Worm (Caenorhabditis elegans) whole organism, L4 larva: ENCODE data around the gene F08F8.9.

Experiments used
- F10B5.3 ChIP-seq: sonication (generic microtip); optimal IDR thresholded peaks from 2 replicates; lab custom pipeline; 2016; ENCODE audit warnings: mild to moderate bottlenecking, missing genetic modification characterization, missing compliant biosample characterization
- F49E8.2 ChIP-seq: sonication (generic microtip); optimal IDR thresholded peaks from 2 replicates; lab custom pipeline; 2016; ENCODE audit warnings: missing compliant biosample characterization, mild to moderate bottlenecking, missing genetic modification characterization, borderline replicate concordance
- R02D3.7 ChIP-seq: fragments of 150-350 bp; sonication (generic microtip); optimal IDR thresholded peaks from 3 replicates; lab custom pipeline; 2014; ENCODE audit warnings: missing biosample characterization, missing genetic modification characterization
- Y5F2A.4 ChIP-seq: fragments of 200-800 bp; sonication (Bioruptor generic); optimal IDR thresholded peaks from 2 replicates; lab custom pipeline; 2018; ENCODE audit warnings: mild to moderate bottlenecking, missing genetic modification characterization, missing compliant biosample characterization
- ZK337.2 ChIP-seq: fragments of 200-800 bp; sonication (Bioruptor generic); IDR thresholded peaks from 2 replicates; pipeline ENCODE4 v1.3.6; 2022; ENCODE audit warnings: missing genetic modification reagents, missing genetic modification characterization, missing compliant biosample characterization
- aha-1 ChIP-seq: fragments of 150-350 bp; peaks from one replicate; lab custom pipeline; 2014; ENCODE audit warnings: missing biosample characterization, missing genetic modification characterization
- aly-2 ChIP-seq: sonication (generic microtip); optimal IDR thresholded peaks from 2 replicates; lab custom pipeline; 2018; ENCODE audit warnings: missing biosample characterization, missing genetic modification characterization
- ceh-32 ChIP-seq: sonication (generic microtip); optimal IDR thresholded peaks from 2 replicates; lab custom pipeline; 2016; ENCODE audit warnings: mild to moderate bottlenecking, missing genetic modification characterization, missing compliant biosample characterization; ENCODE audit not compliant: poor library complexity
- cey-2 ChIP-seq: sonication (generic microtip); optimal IDR thresholded peaks from 3 replicates; lab custom pipeline; 2017; ENCODE audit warnings: missing genetic modification characterization, mild to moderate bottlenecking, missing compliant biosample characterization, antibody characterized with exemption, borderline replicate concordance; ENCODE audit not compliant: insufficient read depth
- daf-12 ChIP-seq: fragments of 150-350 bp; optimal IDR thresholded peaks from 2 replicates; lab custom pipeline; 2014; ENCODE audit warnings: missing biosample characterization, missing genetic modification reagents, missing genetic modification characterization
- dmd-6 ChIP-seq: fragments of 200-800 bp; sonication (Bioruptor generic); IDR thresholded peaks from 2 replicates; pipeline ENCODE4 v1.3.6; 2022; ENCODE audit warnings: missing genetic modification reagents, missing genetic modification characterization, missing compliant biosample characterization
- dpl-1 ChIP-seq: fragments of 150-350 bp; optimal IDR thresholded peaks from 2 replicates; lab custom pipeline; 2014; ENCODE audit warnings: missing biosample characterization, missing genetic modification reagents, missing genetic modification characterization
- dve-1 ChIP-seq: sonication (generic microtip); optimal IDR thresholded peaks from 2 replicates; lab custom pipeline; 2017; ENCODE audit warnings: antibody characterized with exemption, mild to moderate bottlenecking, missing genetic modification characterization, missing compliant biosample characterization; ENCODE audit not compliant: insufficient read depth
- hif-1 ChIP-seq, 2 experiments: sonication (generic microtip); optimal IDR thresholded peaks; 2 replicates each; lab custom pipeline; 2016 to 2017; ENCODE audit warnings: missing compliant biosample characterization in 2 of 2, missing genetic modification characterization in 2 of 2, missing genetic modification reagents in 2 of 2, missing genotype in 2 of 2, mild to moderate bottlenecking in 1 of 2
- hlh-11 ChIP-seq: fragments of 200-800 bp; sonication (Bioruptor generic); optimal IDR thresholded peaks from 2 replicates; lab custom pipeline; 2018; ENCODE audit warnings: mild to moderate bottlenecking, missing genetic modification characterization, missing compliant biosample characterization
- hlh-30 ChIP-seq: sonication (generic microtip); optimal IDR thresholded peaks from 2 replicates; lab custom pipeline; 2017; ENCODE audit warnings: antibody characterized with exemption, mild to moderate bottlenecking, missing genetic modification characterization, missing compliant biosample characterization; ENCODE audit not compliant: insufficient read depth
- hmg-1.1 ChIP-seq: fragments of 200-800 bp; sonication (Bioruptor generic); IDR thresholded peaks from 2 replicates; pipeline ENCODE4 v1.3.6; 2022; ENCODE audit warnings: missing genetic modification reagents, missing genetic modification characterization, missing compliant biosample characterization
- lim-7 ChIP-seq: fragments of 200-800 bp; sonication (Bioruptor generic); IDR thresholded peaks from 2 replicates; pipeline ENCODE4 v1.3.6; 2022; ENCODE audit warnings: missing genetic modification characterization, missing compliant biosample characterization
- lin-1 ChIP-seq: fragments of 200-800 bp; sonication (Bioruptor generic); IDR thresholded peaks from 2 replicates; pipeline ENCODE4 v1.3.6; 2022; ENCODE audit warnings: missing genetic modification reagents, missing genetic modification characterization, missing compliant biosample characterization
- lin-13 ChIP-seq: fragments of 150-350 bp; optimal IDR thresholded peaks from 2 replicates; lab custom pipeline; 2014; ENCODE audit warnings: missing biosample characterization, missing genetic modification reagents, missing genetic modification characterization
- lin-15B ChIP-seq: fragments of 150-350 bp; sonication (generic microtip); optimal IDR thresholded peaks from 3 replicates; lab custom pipeline; 2014; ENCODE audit warnings: missing biosample characterization, missing genetic modification characterization
- lin-29 ChIP-seq: fragments of 200-800 bp; sonication (Bioruptor generic); IDR thresholded peaks from 2 replicates; pipeline ENCODE4 v1.3.6; 2022; ENCODE audit warnings: missing genetic modification reagents, missing genetic modification characterization, missing compliant biosample characterization
- lin-39 ChIP-seq: fragments of 150-350 bp; optimal IDR thresholded peaks from 2 replicates; lab custom pipeline; 2014; ENCODE audit warnings: missing biosample characterization, missing genetic modification reagents, missing genetic modification characterization
- lsy-2 ChIP-seq, 2 experiments: fragments of 150-350 bp in 1 of 2; sonication (generic microtip) in 1 of 2; optimal IDR thresholded peaks; 2 replicates each; lab custom pipeline; 2014 to 2017; ENCODE audit warnings: missing biosample characterization in 2 of 2, missing genetic modification characterization in 2 of 2
- madf-5 ChIP-seq, 2 experiments: fragments of 200-800 bp; sonication (Bioruptor generic); IDR thresholded peaks; 2 replicates each; pipeline ENCODE4 v1.3.6; 2022; ENCODE audit warnings: missing compliant biosample characterization in 2 of 2, missing genetic modification characterization in 2 of 2
- mdl-1 ChIP-seq, 2 experiments: fragments of 150-350 bp in 1 of 2; sonication (generic microtip) in 1 of 2; optimal IDR thresholded peaks; 2 replicates each; lab custom pipeline; 2014 to 2017; ENCODE audit warnings: missing biosample characterization in 2 of 2, missing genetic modification characterization in 2 of 2
- mxl-3 ChIP-seq: fragments of 200-800 bp; sonication (Bioruptor generic); optimal IDR thresholded peaks from 2 replicates; lab custom pipeline; 2018; ENCODE audit warnings: mild to moderate bottlenecking, missing genetic modification characterization, missing compliant biosample characterization
- nhr-25 ChIP-seq: sonication (generic microtip); optimal IDR thresholded peaks from 2 replicates; lab custom pipeline; 2017; ENCODE audit warnings: missing genetic modification characterization, mild to moderate bottlenecking, missing compliant biosample characterization, antibody characterized with exemption, moderate library complexity, borderline replicate concordance; ENCODE audit not compliant: insufficient read depth
- nhr-28 ChIP-seq: fragments of 150-350 bp; optimal IDR thresholded peaks from 2 replicates; lab custom pipeline; 2014; ENCODE audit warnings: missing biosample characterization, missing genetic modification characterization
- nhr-48 ChIP-seq: sonication (generic microtip); optimal IDR thresholded peaks from 2 replicates; lab custom pipeline; 2016; ENCODE audit warnings: mild to moderate bottlenecking, missing genetic modification characterization, missing compliant biosample characterization
- php-3 ChIP-seq: fragments of 200-800 bp; sonication (Bioruptor generic); IDR thresholded peaks from 2 replicates; pipeline ENCODE4 v1.3.6; 2022; ENCODE audit warnings: missing genetic modification reagents, missing genetic modification characterization, missing compliant biosample characterization
- saeg-2 ChIP-seq: fragments of 200-800 bp; sonication (Bioruptor generic); IDR thresholded peaks from 2 replicates; pipeline ENCODE4 v1.3.6; 2022; ENCODE audit warnings: missing genetic modification reagents, missing genetic modification characterization, missing compliant biosample characterization
- tag-97 ChIP-seq: fragments of 200-800 bp; sonication (Bioruptor generic); IDR thresholded peaks from 2 replicates; pipeline ENCODE4 v1.3.6; 2022; ENCODE audit warnings: missing genetic modification characterization, missing compliant biosample characterization
- tra-1 ChIP-seq: fragments of 200-800 bp; sonication (Bioruptor generic); IDR thresholded peaks from 2 replicates; pipeline ENCODE4 v1.3.6; 2022; ENCODE audit warnings: missing genetic modification reagents, missing genetic modification characterization, missing compliant biosample characterization
- unc-39 ChIP-seq: sonication (generic microtip); optimal IDR thresholded peaks from 2 replicates; lab custom pipeline; 2017; ENCODE audit warnings: missing biosample characterization, missing genetic modification characterization
- unc-62 ChIP-seq, 3 experiments: fragments of 150-350 bp in 1 of 3; sonication (generic microtip); optimal IDR thresholded peaks in 2 of 3; peaks in 1 of 3; 1 replicate in 1 of 3; 2 replicates in 2 of 3; lab custom pipeline; 2014 to 2017; ENCODE audit warnings: missing biosample characterization in 3 of 3, missing genetic modification characterization in 3 of 3, missing genetic modification reagents in 3 of 3, missing genotype in 1 of 3
- ztf-7 ChIP-seq: fragments of 150-350 bp; optimal IDR thresholded peaks from 2 replicates; lab custom pipeline; 2014; ENCODE audit warnings: missing biosample characterization, missing genetic modification characterization

The F08F8.9 gene

DNA sequence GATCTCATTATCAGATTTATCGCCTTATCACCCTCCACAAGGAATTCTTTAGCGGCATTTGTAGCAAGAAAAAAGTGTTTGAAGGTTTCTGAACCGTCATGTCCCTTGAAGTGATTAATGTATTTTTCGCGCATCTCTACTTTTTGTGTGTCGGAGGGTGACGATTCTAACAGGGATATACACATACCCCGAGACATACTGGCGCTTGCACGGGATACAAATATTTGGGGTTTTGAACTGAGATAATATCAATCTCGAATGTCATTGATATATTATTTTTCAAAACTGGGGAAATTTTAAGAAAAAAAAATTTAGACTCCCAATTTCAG is 48.2 kb downstream of the F08F8.9 start:
- TF ChIP-seq hlh-30 (tag; lab: Kevin White, UChicago) (peak; percentile 57), Y5F2A.4 (GFP tag; lab: Kevin White, UChicago) (no peak), tra-1 (GFP tag; lab: Robert Waterston, UW) (no peak), php-3 (no peak), unc-62 (GFP tag; optimal IDR thresholded peaks at IDR 0.05 in 1 of 2; lab: Kevin White, UChicago) (peak in 1 of 2 experiments; percentile 43), unc-62 (tag; optimal IDR thresholded peaks at IDR 0.05; lab: Kevin White, UChicago) (no peak), aha-1 (peak; percentile 24), lin-15B (no peak), daf-12 (tag; lab: Kevin White, UChicago) (no peak), hlh-11 (tag; lab: Kevin White, UChicago) (peak; percentile 31), nhr-28 (peak; percentile 72)

DNA sequence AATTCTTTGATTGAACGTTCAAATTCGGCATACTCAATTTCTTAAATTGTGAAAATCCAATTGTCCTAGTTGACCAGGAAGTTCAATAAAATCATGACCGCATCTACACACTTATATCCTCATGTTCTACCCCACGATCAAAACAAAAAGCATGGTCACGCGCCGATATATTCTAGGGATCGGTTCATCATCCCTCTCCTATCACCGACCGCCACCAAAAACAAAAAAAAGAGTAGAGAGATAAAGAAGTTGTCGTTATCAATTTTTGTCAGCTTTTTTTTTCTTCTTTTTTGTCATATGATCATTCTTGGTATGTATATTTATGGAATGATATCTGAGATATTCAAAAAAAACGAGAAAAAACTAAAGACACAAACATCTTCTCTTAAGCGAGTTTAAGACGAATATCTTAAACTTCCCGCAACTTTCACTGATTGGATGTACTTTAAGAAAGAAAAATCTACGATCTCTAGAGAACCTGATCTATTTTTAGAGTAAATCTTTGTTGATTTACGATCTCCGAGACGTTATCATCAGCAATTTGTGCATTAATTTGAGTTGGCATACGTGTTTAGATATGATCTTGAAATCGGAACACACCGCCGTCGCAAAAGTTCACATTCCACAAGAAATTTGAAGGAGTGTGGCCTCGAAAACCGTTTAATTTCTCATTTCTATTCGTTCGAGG is 48.7 kb downstream of the F08F8.9 start:
- TF ChIP-seq hlh-30 (tag; lab: Kevin White, UChicago): peak; percentile 77
- TF ChIP-seq dmd-6 (GFP tag; lab: Robert Waterston, UW): peak; percentile 30; the same call in 1 of the 2 replicates
- no peak for TF ChIP-seq hmg-1.1 (GFP tag; lab: Robert Waterston, UW)
- TF ChIP-seq lin-29: 0 out of 2 replicates have a peak, but pooled peaks have one; percentile 35
- no peak for TF ChIP-seq lin-1 (GFP tag; lab: Robert Waterston, UW)
- peak; percentile 67 for TF ChIP-seq cey-2
- TF ChIP-seq dve-1 (tag; lab: Kevin White, UChicago): peak; percentile 44
- TF ChIP-seq nhr-28: peak; percentile 80
- TF ChIP-seq nhr-48 (tag; lab: Kevin White, UChicago): peak; percentile 84
- no peak for TF ChIP-seq daf-12 (tag; lab: Kevin White, UChicago)
- TF ChIP-seq saeg-2 (GFP tag; lab: Robert Waterston, UW): no peak
- peak in 1 of 2 experiments; percentile 16 for TF ChIP-seq lsy-2 (tag; optimal IDR thresholded peaks at IDR 0.05; lab: Kevin White, UChicago)
- TF ChIP-seq ZK337.2 (GFP tag; lab: Robert Waterston, UW): no peak
- peak in 1 of 2 experiments; percentile 90 for TF ChIP-seq unc-62 (GFP tag; optimal IDR thresholded peaks at IDR 0.05 in 1 of 2; lab: Kevin White, UChicago)
- TF ChIP-seq unc-62 (tag; optimal IDR thresholded peaks at IDR 0.05; lab: Kevin White, UChicago): no peak
- no peak for TF ChIP-seq lin-39 (tag; lab: Kevin White, UChicago)
- TF ChIP-seq hlh-11 (tag; lab: Kevin White, UChicago): peak; percentile 85
- TF ChIP-seq dpl-1: peak; percentile 17
- no peak for TF ChIP-seq nhr-25 (tag; lab: Kevin White, UChicago)
- no peak for TF ChIP-seq aly-2 (tag; lab: Kevin White, UChicago)
- TF ChIP-seq mxl-3 (GFP tag; lab: Kevin White, UChicago): peak; percentile 48
- TF ChIP-seq lin-13 (GFP tag; lab: Kevin White, UChicago): no peak
- TF ChIP-seq, all 104 proteins: peak for 12

DNA sequence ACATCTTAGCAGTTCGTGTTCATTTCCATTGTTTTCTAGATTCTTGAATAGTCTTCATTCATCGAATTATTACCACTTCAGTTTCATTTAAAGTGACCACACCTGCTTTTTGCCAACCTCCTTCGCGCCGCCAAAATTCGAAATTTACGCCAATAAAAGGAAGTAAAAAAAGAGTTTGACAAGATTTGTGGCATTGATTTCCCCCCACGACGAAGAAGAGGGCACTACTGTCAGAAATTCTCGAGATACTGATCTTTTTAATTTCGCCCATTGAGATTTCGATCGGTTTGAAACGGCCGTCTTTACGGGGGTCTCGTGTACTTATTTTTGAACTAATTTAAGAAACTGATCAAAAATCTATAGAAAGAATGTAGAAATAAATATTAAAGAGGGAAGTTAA is 52.1 kb downstream of the F08F8.9 start:
- TF ChIP-seq F10B5.3 (no peak), R02D3.7 (tag; lab: Kevin White, UChicago) (no peak), hif-1 (tag; optimal IDR thresholded peaks at IDR 0.05; lab: Kevin White, UChicago) (no peak), ztf-7 (tag; lab: Kevin White, UChicago) (no peak), saeg-2 (GFP tag; lab: Robert Waterston, UW) (no peak), Y5F2A.4 (GFP tag; lab: Kevin White, UChicago) (no peak), ceh-32 (tag; lab: Kevin White, UChicago) (no peak), aly-2 (tag; lab: Kevin White, UChicago) (no peak), unc-39 (tag; lab: Kevin White, UChicago) (no peak), lim-7 (GFP tag; lab: Robert Waterston, UW) (no peak), nhr-28 (no peak), F49E8.2 (tag; lab: Kevin White, UChicago) (no peak), tag-97 (GFP tag; lab: Robert Waterston, UW) (no peak), mdl-1 (tag; optimal IDR thresholded peaks at IDR 0.05; lab: Kevin White, UChicago) (no peak), madf-5 (GFP tag; IDR thresholded peaks at IDR 0.05; lab: Robert Waterston, UW) (no peak)
